Fruit fly (Drosophila melanogaster): Measurements from ENCODE around the gene Smyd5.

- TF ChIP-seq Nf-YC (tag; optimal IDR thresholded peaks at IDR 0.05) (no peak), trem (tag; optimal IDR thresholded peaks at IDR 0.05) (no peak), kay (GFP tag; optimal IDR thresholded peaks at IDR 0.05) (no peak), Adf1 (GFP tag; IDR thresholded peaks at IDR 0.05) (no peak), CG2202 (tag; optimal IDR thresholded peaks at IDR 0.05) (no peak), CG13894 (tag; optimal IDR thresholded peaks at IDR 0.05) (no peak), CG10321 (GFP tag; IDR thresholded peaks at IDR 0.05) (no peak)
Measured at dm6 chr3R:21252478-21252877, 33.9 kb upstream of the Smyd5 start.
